Fruit fly (Drosophila melanogaster): Measurements from ENCODE around the gene iPLA2-VIA.

iPLA2-VIA gene

dm6 chr3L:9854583-9855519, 9.3 kb downstream of the iPLA2-VIA start, which contains the start of gene RasGAP1 (continued):
- TF ChIP-seq Rfx (GFP tag; IDR thresholded peaks at IDR 0.05) (0 out of 2 replicates have a peak, but pooled peaks have one; percentile 12), Atf-2 (GFP tag; optimal IDR thresholded peaks at IDR 0.05) (no peak), chif (GFP tag; optimal IDR thresholded peaks at IDR 0.05) (no peak), nmo (GFP tag; optimal IDR thresholded peaks at IDR 0.05) (peak; percentile 17), sob (GFP tag; IDR thresholded peaks at IDR 0.05) (peak; percentile 26; the same call in 1 of the 2 replicates), Max (GFP tag; optimal IDR thresholded peaks at IDR 0.05) (peak; percentile 16), HLH4C (GFP tag; IDR thresholded peaks at IDR 0.05; ENCODE audit: partially characterized antibody) (peak; percentile 54; the same call in 2 of the 3 replicates), dm (GFP tag; optimal IDR thresholded peaks at IDR 0.05) (peak; percentile 37), CG8924 (tag; optimal IDR thresholded peaks at IDR 0.05) (no peak), CG11398 (GFP tag; optimal IDR thresholded peaks at IDR 0.05) (no peak), CoRest (tag; optimal IDR thresholded peaks at IDR 0.05) (peak; percentile 7), pnt (GFP tag; optimal IDR thresholded peaks at IDR 0.05) (no peak), CG16813 (GFP tag; IDR thresholded peaks at IDR 0.05; ENCODE audit: partially characterized antibody) (peak; percentile 40; the same call in 1 of the 3 replicates), Tbp (GFP tag; optimal IDR thresholded peaks at IDR 0.05) (no peak), CG13775 (GFP tag; optimal IDR thresholded peaks at IDR 0.05) (no peak), Lim3 (GFP tag; IDR thresholded peaks at IDR 0.05) (no peak), CG13287 (GFP tag; IDR thresholded peaks at IDR 0.05; ENCODE audit: partially characterized antibody) (peak; percentile 59), Blimp-1 (GFP tag; optimal IDR thresholded peaks at IDR 0.05) (peak; percentile 24), scrt (GFP tag; optimal IDR thresholded peaks at IDR 0.05) (peak; percentile 87), CG2116 (GFP tag; optimal IDR thresholded peaks at IDR 0.05) (peak; percentile 95), Oli (tag; optimal IDR thresholded peaks at IDR 0.05) (no peak), MTF-1 (GFP tag; optimal IDR thresholded peaks at IDR 0.05; ENCODE audit: borderline replicate concordance) (peak; percentile 13), CG6689 (GFP tag; IDR thresholded peaks at IDR 0.05) (0 out of 2 replicates have a peak, but pooled peaks have one; percentile 5), Drgx (GFP tag; IDR thresholded peaks at IDR 0.05) (no peak), Side (GFP tag; optimal IDR thresholded peaks at IDR 0.05) (no peak), CG7271 (tag; optimal IDR thresholded peaks at IDR 0.05) (no peak), mirr (GFP tag; optimal IDR thresholded peaks at IDR 0.05) (no peak), pho (GFP tag; optimal IDR thresholded peaks at IDR 0.05) (peak; percentile 5), CG8290 (GFP tag; optimal IDR thresholded peaks at IDR 0.05) (no peak), CG8290 (tag; optimal IDR thresholded peaks at IDR 0.05) (peak; percentile 37 to 59), Hey (tag; optimal IDR thresholded peaks at IDR 0.05) (no peak), al (GFP tag; IDR thresholded peaks at IDR 0.05) (no peak), HHEX (GFP tag; optimal IDR thresholded peaks at IDR 0.05) (peak; percentile 5), Hmr (GFP tag; optimal IDR thresholded peaks at IDR 0.05) (peak; percentile 9), CG1529 (GFP tag; optimal IDR thresholded peaks at IDR 0.05) (no peak), Oaz (GFP tag; IDR thresholded peaks at IDR 0.05) (no peak), Ets97D (GFP tag; optimal IDR thresholded peaks at IDR 0.05) (peak; percentile 10), CG3838 (GFP tag; optimal IDR thresholded peaks at IDR 0.05) (no peak), Taf1 (GFP tag; IDR thresholded peaks at IDR 0.05) (0 out of 2 replicates have a peak, but pooled peaks have one; percentile 7), ranshi (GFP tag; IDR thresholded peaks at IDR 0.05) (no peak), fd96Cb (tag; optimal IDR thresholded peaks at IDR 0.05) (no peak), zfh1 (GFP tag; IDR thresholded peaks at IDR 0.05) (peak; percentile 37; the same call in 1 of the 3 replicates), Atf6 (GFP tag; IDR thresholded peaks at IDR 0.05) (0 out of 2 replicates have a peak, but pooled peaks have one; percentile 26), CG8478 (optimal IDR thresholded peaks at IDR 0.05) (peak; percentile 72), bbx (GFP tag; IDR thresholded peaks at IDR 0.05; ENCODE audit: partially characterized antibody) (peak; percentile 54; the same call in 1 of the 2 replicates), Hsf (GFP tag; optimal IDR thresholded peaks at IDR 0.05) (no peak), pros (GFP tag; optimal IDR thresholded peaks at IDR 0.05) (no peak), CG11560 (tag; IDR thresholded peaks at IDR 0.05) (peak; percentile 95)

Data from whole organism, embryonic.